Worm (Caenorhabditis elegans): ENCODE results near the gene F59A6.2.

ce11 chrII:5036128-5036527 is 21.6 kb downstream of the F59A6.2 start, which contains the start of gene lrr-1:
- TF ChIP-seq rnt-1 (tag; optimal IDR thresholded peaks at IDR 0.05) (no peak), mep-1 (tag; optimal IDR thresholded peaks at IDR 0.05) (no peak), snpc-4 (tag; optimal IDR thresholded peaks at IDR 0.05) (no peak), tbx-2 (tag; optimal IDR thresholded peaks at IDR 0.05) (no peak), snu-23 (GFP tag; optimal IDR thresholded peaks at IDR 0.05) (no peak), egl-27 (tag; optimal IDR thresholded peaks at IDR 0.05) (no peak), zag-1 (tag; optimal IDR thresholded peaks at IDR 0.05) (no peak)
